Worm (Caenorhabditis elegans) whole organism, midembryonic: Measurements from ENCODE around the gene C41G6.12.

ENCODE experiments used
- T22C8.4 ChIP-seq: fragments of 200-800 bp; sonication (Bioruptor generic); IDR thresholded peaks from 2 replicates; pipeline ENCODE4 v1.3.6; 2022; ENCODE audit warnings: missing genetic modification characterization, missing compliant biosample characterization
- flt-1 ChIP-seq: fragments of 200-800 bp; sonication (Bioruptor generic); IDR thresholded peaks from 2 replicates; pipeline ENCODE4 v1.3.6; 2022; ENCODE audit warnings: missing genetic modification characterization, missing compliant biosample characterization
- med-1 ChIP-seq: sonication (generic microtip); optimal IDR thresholded peaks from 2 replicates; lab custom pipeline; 2017; ENCODE audit warnings: missing genetic modification characterization, mild to moderate bottlenecking, missing compliant biosample characterization, antibody characterized with exemption, missing genetic modification reagents; ENCODE audit not compliant: insufficient read depth
- ref-1 ChIP-seq: fragments of 200-800 bp; sonication (Bioruptor generic); conservative IDR thresholded peaks from 2 replicates; pipeline ENCODE4 v1.3.6; 2022; ENCODE audit warnings: missing genetic modification reagents, missing genetic modification characterization, missing compliant biosample characterization
- ztf-23 ChIP-seq: fragments of 200-800 bp; sonication (Bioruptor generic); IDR thresholded peaks from 2 replicates; pipeline ENCODE4 v1.3.6; 2022; ENCODE audit warnings: missing genetic modification reagents, missing genetic modification characterization, missing compliant biosample characterization
- ztf-29 ChIP-seq: fragments of 200-800 bp; sonication (Bioruptor generic); IDR thresholded peaks from 2 replicates; pipeline ENCODE4 v1.3.6; 2022; ENCODE audit warnings: missing genetic modification reagents, missing genetic modification characterization, missing compliant biosample characterization

DNA sequence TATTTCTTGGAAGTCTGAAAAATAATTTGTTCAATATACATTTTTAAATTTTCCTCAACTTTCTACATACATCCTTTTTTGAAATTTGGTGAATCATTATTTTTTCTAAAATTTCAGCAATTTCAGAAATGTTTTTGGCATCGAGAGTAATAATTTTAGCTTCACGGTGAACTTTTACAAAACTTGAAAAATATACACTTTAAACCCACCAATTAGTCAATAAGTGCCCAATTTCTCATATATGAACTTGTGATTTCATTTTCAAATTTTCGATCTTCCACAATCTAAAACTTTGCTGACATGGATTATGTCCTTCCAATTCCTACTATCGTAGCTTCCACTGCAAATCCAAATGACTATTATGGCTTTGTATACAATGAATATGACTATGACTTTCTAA, 16.1 kb upstream of the C41G6.12 start, which contains the start of gene srw-24:
- TF ChIP-seq ztf-29 (GFP tag; lab: Robert Waterston, UW), result no peak
- TF ChIP-seq flt-1 (GFP tag; lab: Robert Waterston, UW), result no peak
- no peak for TF ChIP-seq T22C8.4
- no peak for TF ChIP-seq ref-1 (GFP tag; lab: Robert Waterston, UW)
- no peak for TF ChIP-seq ztf-23 (GFP tag; lab: Robert Waterston, UW)
- TF ChIP-seq med-1 (GFP tag; lab: Kevin White, UChicago), result no peak
